Fruit fly (Drosophila melanogaster): ENCODE measurements around the gene Fum2.

Gene Fum2

dm6 chrX:6638123-6638522 is 43.4 kb upstream of the Fum2 start (continued):
- TF ChIP-seq ci (GFP tag; IDR thresholded peaks at IDR 0.05) (no peak), gsb (GFP tag; IDR thresholded peaks at IDR 0.05) (no peak), E2f2 (GFP tag; IDR thresholded peaks at IDR 0.05) (no peak), CG14014 (GFP tag; IDR thresholded peaks at IDR 0.05) (peak; percentile 13; the same call in 1 of the 2 replicates), CG11398 (GFP tag; optimal IDR thresholded peaks at IDR 0.05) (peak; percentile 1), run (tag; optimal IDR thresholded peaks at IDR 0.05) (peak; percentile 31), sisA (GFP tag; IDR thresholded peaks at IDR 0.05) (no peak), Kr (GFP tag; optimal IDR thresholded peaks at IDR 0.05) (no peak), CG9797 (GFP tag; optimal IDR thresholded peaks at IDR 0.05) (no peak), Six4 (GFP tag; optimal IDR thresholded peaks at IDR 0.05) (no peak), CG8290 (GFP tag; optimal IDR thresholded peaks at IDR 0.05) (no peak), CG8290 (tag; optimal IDR thresholded peaks at IDR 0.05) (no peak), az2 (GFP tag; optimal IDR thresholded peaks at IDR 0.05) (no peak), CG13296 (GFP tag; optimal IDR thresholded peaks at IDR 0.05) (peak; percentile 53), stc (GFP tag; IDR thresholded peaks at IDR 0.05) (0 out of 2 replicates have a peak, but pooled peaks have one; percentile 26), Bteb2 (GFP tag; optimal IDR thresholded peaks at IDR 0.05) (no peak), nerfin-1 (tag; optimal IDR thresholded peaks at IDR 0.05) (no peak), fd96Cb (tag; optimal IDR thresholded peaks at IDR 0.05) (no peak), CG13424 (tag; optimal IDR thresholded peaks at IDR 0.05) (peak; percentile 13), hkb (optimal IDR thresholded peaks at IDR 0.05) (no peak), hkb (GFP tag; IDR thresholded peaks at IDR 0.05) (peak; percentile 49), CG2116 (GFP tag; optimal IDR thresholded peaks at IDR 0.05) (no peak), gt (GFP tag; IDR thresholded peaks at IDR 0.05) (no peak), Vsx1 (GFP tag; optimal IDR thresholded peaks at IDR 0.05) (peak; percentile 44), prd (optimal IDR thresholded peaks at IDR 0.05) (no peak), prd (GFP tag; IDR thresholded peaks at IDR 0.05) (no peak), CG7556 (GFP tag; optimal IDR thresholded peaks at IDR 0.05) (no peak), Doc3 (GFP tag; IDR thresholded peaks at IDR 0.05; ENCODE audit: partially characterized antibody) (no peak), twi (tag; optimal IDR thresholded peaks at IDR 0.05) (no peak), Atf3 (GFP tag; optimal IDR thresholded peaks at IDR 0.05) (no peak), CG7372 (GFP tag; IDR thresholded peaks at IDR 0.05) (no peak), Lpt (GFP tag; optimal IDR thresholded peaks at IDR 0.05) (no peak), CG8359 (GFP tag; optimal IDR thresholded peaks at IDR 0.05; ENCODE audit: borderline replicate concordance) (no peak), CG11695 (GFP tag; IDR thresholded peaks at IDR 0.05) (no peak), Pdp1 (GFP tag; optimal IDR thresholded peaks at IDR 0.05) (no peak), PHDP (tag; optimal IDR thresholded peaks at IDR 0.05) (peak; percentile 17), D19A (tag; optimal IDR thresholded peaks at IDR 0.05) (no peak), CG10543 (GFP tag; optimal IDR thresholded peaks at IDR 0.05) (peak; percentile 29), CG17359 (tag; optimal IDR thresholded peaks at IDR 0.05) (peak; percentile 47), caup (GFP tag; optimal IDR thresholded peaks at IDR 0.05; ENCODE audit: severe bottlenecking) (peak; percentile 18), Ets65A (GFP tag) (peak; percentile 9), chm (GFP tag; IDR thresholded peaks at IDR 0.05) (peak; percentile 16; the same call in 1 of the 2 replicates), CG8478 (optimal IDR thresholded peaks at IDR 0.05) (no peak), CG14050 (GFP tag; IDR thresholded peaks at IDR 0.05) (no peak), Med (GFP tag) (peak; percentile 8), Lim3 (GFP tag; IDR thresholded peaks at IDR 0.05) (no peak), salm (tag; optimal IDR thresholded peaks at IDR 0.05) (no peak), CG3407 (GFP tag; optimal IDR thresholded peaks at IDR 0.05) (peak; percentile 15), CG17385 (GFP tag; optimal IDR thresholded peaks at IDR 0.05) (no peak), CG1529 (GFP tag; optimal IDR thresholded peaks at IDR 0.05) (peak; percentile 8), nom (GFP tag; optimal IDR thresholded peaks at IDR 0.05) (no peak), Bdp1 (GFP tag; optimal IDR thresholded peaks at IDR 0.05) (no peak), ATbp (GFP tag; optimal IDR thresholded peaks at IDR 0.05) (peak; percentile 57)
